Worm (Caenorhabditis elegans) whole organism, early embryonic: ENCODE results near the gene lgc-21.

ENCODE experiments used
- B0310.2 ChIP-seq: sonication (generic microtip); optimal IDR thresholded peaks from 2 replicates; lab custom pipeline; 2016; ENCODE audit warnings: mild to moderate bottlenecking, missing genetic modification characterization, missing compliant biosample characterization
- F13C5.2 ChIP-seq: sonication (generic microtip); optimal IDR thresholded peaks from 2 replicates; lab custom pipeline; 2017; ENCODE audit warnings: mild to moderate bottlenecking, missing genetic modification characterization, inconsistent platforms, missing compliant biosample characterization
- aly-1 ChIP-seq: sonication (generic microtip); optimal IDR thresholded peaks from 2 replicates; lab custom pipeline; 2016; ENCODE audit warnings: missing genetic modification characterization, missing compliant biosample characterization
- ama-1 ChIP-seq: fragments of 150-350 bp; optimal IDR thresholded peaks from 2 replicates; lab custom pipeline; 2014
- ceh-13 ChIP-seq: fragments of 200-800 bp; sonication (Bioruptor generic); optimal IDR thresholded peaks from 2 replicates; lab custom pipeline; 2018; ENCODE audit warnings: mild to moderate bottlenecking, missing genetic modification characterization, missing compliant biosample characterization
- ceh-36 ChIP-seq: sonication (generic microtip); optimal IDR thresholded peaks from 2 replicates; lab custom pipeline; 2016; ENCODE audit warnings: missing genetic modification characterization, inconsistent platforms, missing compliant biosample characterization
- ets-7 ChIP-seq: sonication (generic microtip); optimal IDR thresholded peaks from 2 replicates; lab custom pipeline; 2016; ENCODE audit warnings: missing genotype, missing genetic modification characterization, missing compliant biosample characterization
- flt-1 ChIP-seq: fragments of 200-800 bp; sonication (Bioruptor generic); IDR thresholded peaks from 2 replicates; pipeline ENCODE4 v1.3.6; 2022; ENCODE audit warnings: missing genetic modification characterization, missing compliant biosample characterization
- hmg-4 ChIP-seq: fragments of 200-800 bp; sonication (Bioruptor generic); optimal IDR thresholded peaks from 2 replicates; lab custom pipeline; 2018; ENCODE audit warnings: mild to moderate bottlenecking, missing genetic modification characterization, missing compliant biosample characterization
- hnd-1 ChIP-seq: sonication (generic microtip); optimal IDR thresholded peaks from 2 replicates; lab custom pipeline; 2016; ENCODE audit warnings: missing genetic modification characterization, missing compliant biosample characterization
- pes-1 ChIP-seq: fragments of 200-800 bp; sonication (Bioruptor generic); IDR thresholded peaks from 2 replicates; pipeline ENCODE4 v1.3.6; 2022; ENCODE audit warnings: missing genetic modification reagents, missing genetic modification characterization, missing compliant biosample characterization
- scrt-1 ChIP-seq: fragments of 200-800 bp; sonication (Bioruptor generic); IDR thresholded peaks from 2 replicates; pipeline ENCODE4 v1.3.6; 2022; ENCODE audit warnings: missing genetic modification characterization, missing compliant biosample characterization
- tbx-37 ChIP-seq: fragments of 200-800 bp; sonication (Bioruptor generic); conservative IDR thresholded peaks from 2 replicates; pipeline ENCODE4 v1.3.6; 2022; ENCODE audit warnings: missing genetic modification reagents, missing genetic modification characterization, missing compliant biosample characterization
- tra-4 ChIP-seq: sonication (generic microtip); optimal IDR thresholded peaks from 2 replicates; lab custom pipeline; 2017; ENCODE audit warnings: missing genetic modification characterization, missing compliant biosample characterization

ce11 chrX:14047609-14048008 lies 20.2 kb downstream of the lgc-21 start:
- TF ChIP-seq ets-7 (tag; lab: Kevin White, UChicago) (no peak), ama-1 (lab: Kevin White, UChicago) (no peak), B0310.2 (tag; lab: Kevin White, UChicago) (no peak), scrt-1 (no peak), ceh-13 (GFP tag; lab: Kevin White, UChicago) (no peak), F13C5.2 (no peak), aly-1 (tag; lab: Kevin White, UChicago) (no peak), flt-1 (no peak), pes-1 (GFP tag; lab: Robert Waterston, UW) (no peak), hnd-1 (tag; lab: Kevin White, UChicago) (no peak), tra-4 (tag; lab: Kevin White, UChicago) (no peak), tbx-37 (GFP tag; lab: Robert Waterston, UW) (no peak), hmg-4 (GFP tag; lab: Kevin White, UChicago) (no peak), ceh-36 (tag; lab: Kevin White, UChicago) (no peak)
